Worm (Caenorhabditis elegans): ENCODE results near the gene pals-34.

- TF ChIP-seq F49E8.2 (tag; optimal IDR thresholded peaks at IDR 0.05; ENCODE audit: insufficient read depth) = no peak
- no peak for TF ChIP-seq tbx-9 (tag; optimal IDR thresholded peaks at IDR 0.05; ENCODE audit: borderline replicate concordance)
- no peak for TF ChIP-seq nhr-80 (tag; optimal IDR thresholded peaks at IDR 0.05)
- no peak for TF ChIP-seq unc-62 (GFP tag; optimal IDR thresholded peaks at IDR 0.05)
- TF ChIP-seq hlh-12 (tag; optimal IDR thresholded peaks at IDR 0.05) = no peak
- TF ChIP-seq madf-10 (tag; optimal IDR thresholded peaks at IDR 0.05) = no peak
- TF ChIP-seq hmg-1.2 (GFP tag; IDR thresholded peaks at IDR 0.05) = no peak
- TF ChIP-seq mes-4 (tag; optimal IDR thresholded peaks at IDR 0.05) = no peak
These were observed 38.9 kb upstream of the pals-34 start for ce11 chrV:7995165-7995564.
